Fruit fly (Drosophila melanogaster): ENCODE results near the gene CRAT.
A peak's percentile ranks its signal among the peaks of the same experiment; 100 is the strongest.

The CRAT gene

dm6 chr3R:6380129-6380528 lies 4.3 kb upstream of the CRAT start, which contains the start of the genes CG1024 and TfIIFalpha:
CG1024 (minus strand) TSS chr3R:6380328.
TfIIFalpha (plus strand) TSS chr3R:6380467.
- TF ChIP-seq h (optimal IDR thresholded peaks at IDR 0.05) (no peak), psq (optimal IDR thresholded peaks at IDR 0.05) (no peak), Myc (optimal IDR thresholded peaks at IDR 0.05) (no peak), insv (optimal IDR thresholded peaks at IDR 0.05) (no peak), ttk (optimal IDR thresholded peaks at IDR 0.05) (no peak)

- no peak for TF ChIP-seq psq (optimal IDR thresholded peaks at IDR 0.05)
- no peak for TF ChIP-seq insv (optimal IDR thresholded peaks at IDR 0.05)
- TF ChIP-seq Myc (optimal IDR thresholded peaks at IDR 0.05) = no peak
- no peak for TF ChIP-seq h (optimal IDR thresholded peaks at IDR 0.05)
- no peak for TF ChIP-seq ttk (optimal IDR thresholded peaks at IDR 0.05)
- TF ChIP-seq Sin3A (optimal IDR thresholded peaks at IDR 0.05) = no peak
Measured at dm6 chr3R:6377497-6377896, 1.7 kb upstream of the CRAT start, which contains the start of gene CG42537. CG42537 (plus strand) TSS chr3R:6377797.

dm6 chr3R:6374307-6374574 lies 1.6 kb downstream of the CRAT start, which contains the start of gene CG42564:
CG42564 (plus strand) TSS chr3R:6374475.
- no peak for TF ChIP-seq ttk (optimal IDR thresholded peaks at IDR 0.05)
- TF ChIP-seq insv (optimal IDR thresholded peaks at IDR 0.05) = no peak
- TF ChIP-seq psq (optimal IDR thresholded peaks at IDR 0.05) = no peak
- no peak for TF ChIP-seq Sin3A (optimal IDR thresholded peaks at IDR 0.05)
- TF ChIP-seq Myc (optimal IDR thresholded peaks at IDR 0.05) = no peak
- no peak for TF ChIP-seq h (optimal IDR thresholded peaks at IDR 0.05)

- TF ChIP-seq Myc (optimal IDR thresholded peaks at IDR 0.05) (no peak), Sin3A (optimal IDR thresholded peaks at IDR 0.05) (no peak), psq (optimal IDR thresholded peaks at IDR 0.05) (no peak), h (optimal IDR thresholded peaks at IDR 0.05) (no peak), insv (optimal IDR thresholded peaks at IDR 0.05) (no peak), ttk (optimal IDR thresholded peaks at IDR 0.05) (no peak)
Measured at dm6 chr3R:6373512-6374306, 2.1 kb downstream of the CRAT start.

dm6 chr3R:6368550-6369238 lies 7.2 kb downstream of the CRAT start, which contains the start of gene CG10286:
CG10286 (plus strand) TSS chr3R:6368965.
- TF ChIP-seq h (optimal IDR thresholded peaks at IDR 0.05) (no peak), insv (optimal IDR thresholded peaks at IDR 0.05) (no peak), psq (optimal IDR thresholded peaks at IDR 0.05) (no peak), Sin3A (optimal IDR thresholded peaks at IDR 0.05) (no peak), ttk (optimal IDR thresholded peaks at IDR 0.05) (no peak), Myc (optimal IDR thresholded peaks at IDR 0.05) (no peak)

- TF ChIP-seq ttk (optimal IDR thresholded peaks at IDR 0.05) = no peak
- no peak for TF ChIP-seq insv (optimal IDR thresholded peaks at IDR 0.05)
- no peak for TF ChIP-seq Myc (optimal IDR thresholded peaks at IDR 0.05)
- TF ChIP-seq h (optimal IDR thresholded peaks at IDR 0.05) = no peak
- no peak for TF ChIP-seq Sin3A (optimal IDR thresholded peaks at IDR 0.05)
- TF ChIP-seq psq (optimal IDR thresholded peaks at IDR 0.05) = peak; percentile 18
Measured at dm6 chr3R:6368100-6368499, 7.7 kb downstream of the CRAT start, which contains the start of gene CG42724. CG42724 (minus strand) TSS chr3R:6368288.

- TF ChIP-seq Myc (optimal IDR thresholded peaks at IDR 0.05) (no peak), h (optimal IDR thresholded peaks at IDR 0.05) (no peak), Sin3A (optimal IDR thresholded peaks at IDR 0.05) (no peak), ttk (optimal IDR thresholded peaks at IDR 0.05) (no peak), insv (optimal IDR thresholded peaks at IDR 0.05) (no peak), psq (optimal IDR thresholded peaks at IDR 0.05) (no peak)
Measured at dm6 chr3R:6354408-6354807, 21.4 kb downstream of the CRAT start.

- TF ChIP-seq Sin3A (optimal IDR thresholded peaks at IDR 0.05) (no peak), ttk (optimal IDR thresholded peaks at IDR 0.05) (no peak), psq (optimal IDR thresholded peaks at IDR 0.05) (no peak), h (optimal IDR thresholded peaks at IDR 0.05) (no peak), insv (optimal IDR thresholded peaks at IDR 0.05) (no peak), Myc (optimal IDR thresholded peaks at IDR 0.05) (no peak)
Measured at dm6 chr3R:6353624-6354352, 22.1 kb downstream of the CRAT start.

- TF ChIP-seq Sin3A (optimal IDR thresholded peaks at IDR 0.05) (no peak), Myc (optimal IDR thresholded peaks at IDR 0.05) (no peak), ttk (optimal IDR thresholded peaks at IDR 0.05) (no peak), insv (optimal IDR thresholded peaks at IDR 0.05) (no peak), psq (optimal IDR thresholded peaks at IDR 0.05) (no peak), h (optimal IDR thresholded peaks at IDR 0.05) (no peak)
Measured at dm6 chr3R:6352893-6353623, 22.8 kb downstream of the CRAT start.

- TF ChIP-seq insv (optimal IDR thresholded peaks at IDR 0.05) = no peak
- TF ChIP-seq ttk (optimal IDR thresholded peaks at IDR 0.05) = no peak
Measured at dm6 chr3R:6352436-6352835, 23.4 kb downstream of the CRAT start.

- TF ChIP-seq Sin3A (optimal IDR thresholded peaks at IDR 0.05) (no peak), Myc (optimal IDR thresholded peaks at IDR 0.05) (no peak), h (optimal IDR thresholded peaks at IDR 0.05) (no peak), ttk (optimal IDR thresholded peaks at IDR 0.05) (no peak), insv (optimal IDR thresholded peaks at IDR 0.05) (no peak), psq (optimal IDR thresholded peaks at IDR 0.05) (no peak)
Measured at dm6 chr3R:6351696-6352378, 24.0 kb downstream of the CRAT start.

All from Kc167 (cell line).